Worm (Caenorhabditis elegans) whole organism, L2 larva: ENCODE results near the gene nlp-11.

Experiments used
- C34F6.9 ChIP-seq: fragments of 150-350 bp; optimal IDR thresholded peaks from 2 replicates; lab custom pipeline; 2014; ENCODE audit warnings: missing biosample characterization, missing genetic modification characterization
- alr-1 ChIP-seq: fragments of 150-350 bp; optimal IDR thresholded peaks from 2 replicates; lab custom pipeline; 2014; ENCODE audit warnings: missing biosample characterization, missing genetic modification characterization
- aly-2 ChIP-seq: fragments of 150-350 bp; optimal IDR thresholded peaks from 2 replicates; lab custom pipeline; 2014; ENCODE audit warnings: missing biosample characterization, missing genetic modification characterization
- nhr-11 ChIP-seq: fragments of 150-350 bp; optimal IDR thresholded peaks from 2 replicates; lab custom pipeline; 2014; ENCODE audit warnings: missing biosample characterization, missing genetic modification characterization
- nhr-12 ChIP-seq: fragments of 150-350 bp; optimal IDR thresholded peaks from 2 replicates; lab custom pipeline; 2014; ENCODE audit warnings: missing biosample characterization, missing genetic modification characterization
- nhr-129 ChIP-seq: fragments of 150-350 bp; optimal IDR thresholded peaks from 2 replicates; lab custom pipeline; 2014; ENCODE audit warnings: missing biosample characterization, missing genetic modification characterization
- nhr-237 ChIP-seq: fragments of 150-350 bp; optimal IDR thresholded peaks from 2 replicates; lab custom pipeline; 2014; ENCODE audit warnings: missing biosample characterization, missing genetic modification characterization
- unc-39 ChIP-seq: fragments of 150-350 bp; optimal IDR thresholded peaks from 2 replicates; lab custom pipeline; 2014; ENCODE audit warnings: missing biosample characterization, missing genetic modification characterization
- ztf-11 ChIP-seq: sonication (generic microtip); optimal IDR thresholded peaks from 2 replicates; lab custom pipeline; 2017; ENCODE audit warnings: missing biosample characterization, missing genetic modification characterization
- ztf-4 ChIP-seq: fragments of 150-350 bp; optimal IDR thresholded peaks from 2 replicates; lab custom pipeline; 2014; ENCODE audit warnings: missing biosample characterization, missing genetic modification characterization

- no peak for TF ChIP-seq nhr-129 (tag; lab: Kevin White, UChicago)
- no peak for TF ChIP-seq aly-2 (tag; lab: Kevin White, UChicago)
- TF ChIP-seq C34F6.9 (tag; lab: Kevin White, UChicago), result no peak
- no peak for TF ChIP-seq nhr-237 (tag; lab: Kevin White, UChicago)
- TF ChIP-seq nhr-12 (tag; lab: Kevin White, UChicago), result no peak
- no peak for TF ChIP-seq ztf-4 (tag; lab: Kevin White, UChicago)
- TF ChIP-seq alr-1 (tag; lab: Kevin White, UChicago), result no peak
- no peak for TF ChIP-seq nhr-11 (tag; lab: Kevin White, UChicago)
- TF ChIP-seq ztf-11 (tag; lab: Kevin White, UChicago), result no peak
- no peak for TF ChIP-seq unc-39
These were observed 38.1 kb upstream of the nlp-11 start for ce11 chrII:9729866-9730265.
